Fruit fly (Drosophila melanogaster): Measurements from ENCODE around the gene CG10591.
A peak's percentile ranks its signal among the peaks of the same experiment; 100 is the strongest.

DNA sequence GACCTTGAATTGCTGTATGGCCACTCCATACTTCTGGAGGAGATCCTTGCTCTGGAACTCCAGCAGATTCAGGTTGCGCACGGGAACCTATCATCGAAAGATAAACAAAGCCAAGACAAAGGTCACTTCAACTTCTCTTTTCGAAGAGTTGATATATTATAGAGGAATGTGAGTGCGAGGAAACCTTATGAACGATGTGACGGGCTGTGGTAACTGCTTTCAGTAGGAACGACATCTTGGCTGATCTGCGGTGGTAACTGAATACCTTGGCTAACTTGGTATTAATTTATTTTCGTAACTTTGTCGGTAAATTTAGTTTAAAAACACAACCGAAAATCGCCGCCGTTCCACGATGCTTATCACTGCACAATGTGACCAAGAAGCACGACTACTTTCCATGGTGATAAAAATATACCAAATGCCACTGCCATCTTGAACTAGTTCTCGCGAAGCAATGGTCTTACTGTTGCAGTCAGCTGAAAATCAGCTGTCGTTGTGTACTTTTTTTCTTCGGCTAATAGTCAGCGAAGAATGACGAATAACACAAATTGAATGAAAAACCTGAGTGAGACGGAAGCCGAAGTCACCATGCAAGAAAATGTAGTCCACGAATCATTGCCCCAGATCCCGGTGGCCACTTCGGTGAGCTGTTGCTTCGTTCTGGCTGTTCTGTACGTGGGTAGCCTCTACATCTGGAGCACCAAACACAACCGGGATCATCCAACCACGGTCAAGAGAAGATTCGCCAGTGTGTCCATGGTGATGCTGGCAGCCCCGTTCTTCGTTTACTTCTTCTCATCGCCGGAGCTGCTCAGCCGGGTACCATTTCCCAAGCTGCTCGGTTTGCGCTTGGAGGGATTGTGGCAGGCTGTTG lies 35.9 kb downstream of the CG10591 start, which contains the start of the genes ScsbetaG and Sras:
- TF ChIP-seq gl (tag; optimal IDR thresholded peaks at IDR 0.05) (peak; percentile 1), Snoo (tag; optimal IDR thresholded peaks at IDR 0.05) (no peak), Pif1A (GFP tag; optimal IDR thresholded peaks at IDR 0.05) (no peak), CG15710 (tag; optimal IDR thresholded peaks at IDR 0.05) (no peak), rn (GFP tag; IDR thresholded peaks at IDR 0.05) (no peak), EcR (GFP tag; optimal IDR thresholded peaks at IDR 0.05) (no peak), Pif1B (GFP tag; optimal IDR thresholded peaks at IDR 0.05) (no peak), D1 (tag; optimal IDR thresholded peaks at IDR 0.05) (no peak)

All from whole organism, pupa.